Fruit fly (Drosophila melanogaster) whole organism, embryonic: ENCODE results near the gene haf.
A peak's percentile ranks its signal among the peaks of the same experiment; 100 is the strongest.

Experiments used
- BtbVII ChIP-seq: fragments of 200-800 bp; sonication (Bioruptor generic); optimal IDR thresholded peaks from 3 replicates; lab custom pipeline; 2017; ENCODE audit warnings: missing biosample characterization, mild to moderate bottlenecking, missing genetic modification characterization
- CG9215 ChIP-seq: fragments of 200-800 bp; sonication (Bioruptor generic); IDR thresholded peaks from 2 replicates; pipeline ENCODE4 v1.3.6; 2022; ENCODE audit warnings: missing biosample characterization, missing genetic modification characterization
- CG9437 ChIP-seq: fragments of 200-800 bp; sonication (Bioruptor generic); optimal IDR thresholded peaks from 2 replicates; lab custom pipeline; 2018; ENCODE audit warnings: missing biosample characterization, mild to moderate bottlenecking, missing genetic modification characterization

DNA sequence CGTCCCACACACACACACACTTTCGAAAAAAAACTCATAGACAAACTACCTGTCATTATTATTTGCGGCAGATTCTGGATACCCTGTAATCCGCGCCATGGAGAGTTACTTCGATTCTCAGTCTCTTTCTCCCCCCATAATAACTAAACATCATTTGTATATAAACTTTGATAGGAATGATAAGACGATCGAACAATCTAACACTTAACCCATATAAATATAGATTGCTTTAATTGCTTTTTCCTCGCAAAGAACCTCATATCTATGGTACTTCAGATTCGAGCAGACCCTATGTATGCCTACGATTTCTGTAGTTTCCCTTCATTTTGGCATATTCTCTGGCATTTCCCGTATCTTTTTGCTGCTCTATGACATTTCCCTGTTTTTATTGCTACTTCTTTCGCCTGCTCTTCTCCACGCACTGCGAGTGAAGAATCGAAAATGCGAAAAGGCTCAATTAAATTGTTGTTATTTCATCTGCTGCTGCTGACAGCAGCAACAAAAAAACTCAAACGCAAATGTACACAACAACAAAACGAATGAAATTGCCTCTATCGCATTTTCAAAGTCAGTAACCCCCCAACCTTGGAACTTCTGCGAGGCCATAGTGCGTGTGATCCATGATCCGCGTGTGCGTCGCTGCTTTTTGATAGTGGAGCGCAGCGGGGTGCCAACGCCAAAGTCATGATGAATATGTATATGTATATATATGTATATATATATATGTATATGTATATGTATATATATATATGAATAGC, 79.3 kb downstream of the haf start:
- TF ChIP-seq CG9437 (GFP tag; lab: Kevin White, UChicago), result peak; percentile 43
- TF ChIP-seq CG9215 (GFP tag; lab: Robert Waterston, UW), result peak; percentile 87
- TF ChIP-seq BtbVII (GFP tag; lab: Kevin White, UChicago), result peak; percentile 81
